Worm (Caenorhabditis elegans): ENCODE measurements around the gene sbp-1.

The sbp-1 gene

DNA sequence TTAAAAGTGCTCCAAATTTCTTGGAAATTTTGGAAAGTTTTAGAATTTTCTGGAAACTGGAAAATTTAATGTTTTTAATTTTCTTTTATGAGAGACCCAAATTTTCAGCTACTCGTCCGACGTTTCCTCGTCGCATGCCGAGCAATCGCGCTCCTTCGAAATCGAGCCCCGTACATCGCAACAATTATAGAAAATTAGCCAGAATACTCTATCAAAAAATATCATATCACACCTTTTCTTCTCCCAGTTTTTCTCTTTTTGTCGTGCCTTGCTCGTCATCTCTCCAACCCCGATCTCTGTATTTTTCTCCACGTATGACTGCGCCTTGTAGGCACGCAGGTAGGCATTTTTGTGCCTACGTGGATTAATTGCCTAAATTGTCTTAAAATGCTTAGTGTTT, 20.0 kb upstream of the sbp-1 start:
- no peak for TF ChIP-seq ceh-16 (tag; optimal IDR thresholded peaks at IDR 0.05)
- TF ChIP-seq unc-62 (GFP tag; optimal IDR thresholded peaks at IDR 0.05) = no peak

DNA sequence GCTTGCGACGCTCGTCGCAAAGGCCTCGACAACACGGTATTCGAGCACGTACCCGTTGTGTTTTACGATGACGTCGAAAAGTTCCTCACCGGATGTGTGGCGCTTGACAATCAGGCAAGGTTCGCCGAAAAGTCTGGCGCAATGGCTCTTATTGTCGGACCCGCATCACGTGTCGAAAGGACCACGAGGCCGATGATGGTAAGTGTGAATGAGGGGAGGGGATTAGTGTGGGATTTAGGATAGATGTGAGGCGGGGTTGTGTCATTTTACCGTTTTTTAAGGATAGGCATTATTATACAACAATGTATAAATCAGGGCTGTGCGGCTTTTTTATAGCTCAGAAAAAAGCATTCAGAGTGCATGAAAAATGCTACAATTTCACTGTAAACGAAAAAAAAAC, 17.4 kb upstream of the sbp-1 start:
- TF ChIP-seq mml-1 (tag; optimal IDR thresholded peaks at IDR 0.05) = no peak
- no peak for TF ChIP-seq zag-1 (tag; optimal IDR thresholded peaks at IDR 0.05)
- TF ChIP-seq daf-12 (tag; optimal IDR thresholded peaks at IDR 0.05) = no peak
- TF ChIP-seq mdl-1 (tag; optimal IDR thresholded peaks at IDR 0.05) = no peak
- TF ChIP-seq ztf-11 (tag; optimal IDR thresholded peaks at IDR 0.05) = no peak
- no peak for TF ChIP-seq fkh-10 (GFP tag; optimal IDR thresholded peaks at IDR 0.05)
- no peak for TF ChIP-seq unc-62 (GFP tag; optimal IDR thresholded peaks at IDR 0.05)
- TF ChIP-seq hmg-11 (tag; optimal IDR thresholded peaks at IDR 0.05) = no peak
- TF ChIP-seq egl-5 (tag; optimal IDR thresholded peaks at IDR 0.05) = no peak
- no peak for TF ChIP-seq aly-2 (tag; optimal IDR thresholded peaks at IDR 0.05)
- TF ChIP-seq nhr-77 (tag; optimal IDR thresholded peaks at IDR 0.05) = no peak
- no peak for TF ChIP-seq elt-2 (tag; optimal IDR thresholded peaks at IDR 0.05)
- TF ChIP-seq egl-27 (tag; optimal IDR thresholded peaks at IDR 0.05) = no peak
- TF ChIP-seq snpc-4 (tag; optimal IDR thresholded peaks at IDR 0.05) = no peak
- no peak for TF ChIP-seq nhr-12 (tag; optimal IDR thresholded peaks at IDR 0.05)

DNA sequence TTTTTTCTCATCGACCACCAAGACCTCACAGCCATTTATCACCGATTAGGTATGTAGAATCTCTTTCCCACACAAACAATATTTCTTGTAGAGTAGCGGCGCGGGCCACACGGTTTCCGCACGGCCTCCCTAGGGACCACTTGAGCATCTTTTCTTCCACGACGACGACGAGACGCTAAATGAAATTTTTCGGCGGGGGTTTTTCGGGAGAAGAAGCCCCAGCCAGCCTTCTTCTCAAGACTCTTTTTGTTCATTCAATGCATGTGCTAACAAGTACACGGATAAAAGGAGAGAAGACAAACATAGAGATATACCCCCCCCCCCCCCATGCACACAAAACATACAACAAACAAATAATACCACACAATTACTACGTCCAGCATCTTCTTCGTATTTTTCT, 16.7 kb upstream of the sbp-1 start:
- no peak for TF ChIP-seq nhr-237 (tag; optimal IDR thresholded peaks at IDR 0.05)
- no peak for TF ChIP-seq R02D3.7 (tag; optimal IDR thresholded peaks at IDR 0.05)
- TF ChIP-seq zag-1 (tag; optimal IDR thresholded peaks at IDR 0.05) = no peak
- TF ChIP-seq egl-27 (tag; optimal IDR thresholded peaks at IDR 0.05) = no peak
- TF ChIP-seq lsy-12 (tag; optimal IDR thresholded peaks at IDR 0.05) = no peak
- TF ChIP-seq nhr-25 (tag; optimal IDR thresholded peaks at IDR 0.05) = no peak
- TF ChIP-seq nhr-76 (tag; optimal IDR thresholded peaks at IDR 0.05) = no peak
- TF ChIP-seq fkh-2 (tag; optimal IDR thresholded peaks at IDR 0.05) = no peak
- TF ChIP-seq nhr-77 (tag; optimal IDR thresholded peaks at IDR 0.05) = no peak

DNA sequence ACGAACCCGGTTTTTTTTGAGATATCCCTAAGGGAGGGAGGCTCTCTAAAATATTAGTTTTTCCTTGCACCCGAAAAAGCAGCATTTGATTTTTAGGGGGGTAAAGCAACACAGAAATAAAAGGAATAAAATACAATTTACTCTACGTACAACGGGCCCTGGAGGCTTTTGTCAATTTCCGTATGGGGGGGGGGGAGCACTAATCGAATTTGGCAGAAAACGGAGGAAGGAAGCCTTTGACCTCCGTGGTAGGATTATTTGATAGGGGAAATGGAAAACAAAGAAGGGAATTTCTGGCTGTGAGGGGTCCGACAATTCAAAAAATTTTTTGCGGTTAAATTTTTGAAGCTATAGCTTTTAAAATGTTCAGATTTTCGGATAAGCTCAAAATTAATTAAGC, 15.5 kb upstream of the sbp-1 start:
- TF ChIP-seq nhr-25 (tag; optimal IDR thresholded peaks at IDR 0.05) = no peak
- no peak for TF ChIP-seq pha-4 (tag; optimal IDR thresholded peaks at IDR 0.05)
- TF ChIP-seq ceh-28 (tag; optimal IDR thresholded peaks at IDR 0.05) = no peak
- no peak for TF ChIP-seq nhr-23 (tag; optimal IDR thresholded peaks at IDR 0.05)
- TF ChIP-seq jun-1 (tag; optimal IDR thresholded peaks at IDR 0.05) = no peak
- no peak for TF ChIP-seq pqm-1 (tag; optimal IDR thresholded peaks at IDR 0.05)
- no peak for TF ChIP-seq fkh-2 (tag; optimal IDR thresholded peaks at IDR 0.05)
- no peak for TF ChIP-seq ceh-82 (tag; optimal IDR thresholded peaks at IDR 0.05)

DNA sequence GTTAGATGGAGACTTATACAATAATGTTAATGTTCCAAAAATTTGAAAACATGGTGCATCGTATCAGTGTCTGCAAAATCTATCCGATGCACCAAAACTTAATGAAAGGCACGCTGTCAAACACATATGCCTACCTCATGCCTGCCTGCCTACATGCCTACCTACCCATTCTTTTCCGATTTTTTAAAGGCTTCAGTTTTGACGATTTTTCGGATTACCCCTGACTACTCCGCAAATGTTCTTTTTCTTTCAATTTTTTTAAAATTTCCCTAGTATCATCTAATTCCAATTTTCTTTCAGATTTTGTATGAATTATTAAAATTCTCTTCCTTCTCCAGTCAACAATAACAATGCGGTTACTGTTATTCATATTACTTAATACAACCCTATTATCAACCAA, 14.2 kb upstream of the sbp-1 start, which contains the start of gene plr-1:
TSS of gene plr-1 (plus strand) at position 301 of the 400 bp plus-strand sequence.
- TF ChIP-seq egl-5 (tag; optimal IDR thresholded peaks at IDR 0.05) (no peak), unc-62 (GFP tag; optimal IDR thresholded peaks at IDR 0.05) (no peak), nhr-23 (tag; optimal IDR thresholded peaks at IDR 0.05) (no peak), tbx-2 (tag; optimal IDR thresholded peaks at IDR 0.05) (no peak), nfya-1 (tag; optimal IDR thresholded peaks at IDR 0.05; ENCODE audit: insufficient read depth) (no peak), daf-12 (tag; optimal IDR thresholded peaks at IDR 0.05) (no peak), ZK546.5 (tag; optimal IDR thresholded peaks at IDR 0.05) (no peak), nhr-25 (tag; optimal IDR thresholded peaks at IDR 0.05) (no peak), ama-1 (optimal IDR thresholded peaks at IDR 0.05) (no peak), zag-1 (tag; optimal IDR thresholded peaks at IDR 0.05) (no peak)

DNA sequence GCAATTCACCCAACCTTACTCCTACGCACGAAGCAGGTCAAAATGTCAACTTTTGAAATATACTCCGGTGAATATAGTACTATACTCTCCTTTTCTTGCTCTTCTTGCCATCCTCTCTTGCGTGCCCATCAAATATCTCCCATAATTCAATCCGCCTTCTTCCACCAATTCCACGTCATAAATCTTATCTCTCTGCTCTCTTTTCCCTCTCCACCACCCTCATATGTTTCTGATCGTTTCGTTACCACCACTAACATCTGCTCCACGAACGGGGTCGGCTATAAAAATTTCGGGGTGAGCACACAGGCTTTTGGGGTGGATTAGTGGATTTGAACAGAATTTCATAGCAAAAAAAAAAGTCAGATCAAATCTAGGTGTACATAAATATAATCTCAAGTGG, 11.6 kb upstream of the sbp-1 start:
- TF ChIP-seq pqm-1 (tag; optimal IDR thresholded peaks at IDR 0.05) = no peak
- TF ChIP-seq unc-39 (tag; optimal IDR thresholded peaks at IDR 0.05) = no peak
- no peak for TF ChIP-seq ztf-4 (tag; optimal IDR thresholded peaks at IDR 0.05)

All from whole organism, L3 larva.